Worm (Caenorhabditis elegans) whole organism, L4 larva: ENCODE results near the gene fbxa-37.

Experiments used
- F26F4.8 ChIP-seq: fragments of 200-800 bp; sonication (Bioruptor generic); conservative IDR thresholded peaks from 2 replicates; pipeline ENCODE4 v1.3.6; 2022; ENCODE audit warnings: missing genetic modification characterization, missing compliant biosample characterization
- F44E2.7 ChIP-seq: fragments of 200-800 bp; sonication (Bioruptor generic); IDR thresholded peaks from 2 replicates; pipeline ENCODE4 v2.1.2; 2022; ENCODE audit warnings: missing genetic modification characterization, missing compliant biosample characterization
- F49E8.2 ChIP-seq: sonication (generic microtip); optimal IDR thresholded peaks from 2 replicates; lab custom pipeline; 2016; ENCODE audit warnings: missing compliant biosample characterization, mild to moderate bottlenecking, missing genetic modification characterization, borderline replicate concordance
- R02D3.7 ChIP-seq: fragments of 150-350 bp; sonication (generic microtip); optimal IDR thresholded peaks from 3 replicates; lab custom pipeline; 2014; ENCODE audit warnings: missing biosample characterization, missing genetic modification characterization
- Y105C5A.15 ChIP-seq: fragments of 200-800 bp; sonication (Bioruptor generic); IDR thresholded peaks from 2 replicates; pipeline ENCODE4 v1.3.6; 2022; ENCODE audit warnings: missing genetic modification characterization, missing compliant biosample characterization
- Y75B8A.6 ChIP-seq: fragments of 200-800 bp; sonication (Bioruptor generic); IDR thresholded peaks from 2 replicates; pipeline ENCODE4 v1.3.6; 2022; ENCODE audit warnings: missing genetic modification reagents, missing genetic modification characterization, missing compliant biosample characterization
- ZK337.2 ChIP-seq: fragments of 200-800 bp; sonication (Bioruptor generic); IDR thresholded peaks from 2 replicates; pipeline ENCODE4 v1.3.6; 2022; ENCODE audit warnings: missing genetic modification reagents, missing genetic modification characterization, missing compliant biosample characterization
- aha-1 ChIP-seq: fragments of 150-350 bp; peaks from one replicate; lab custom pipeline; 2014; ENCODE audit warnings: missing biosample characterization, missing genetic modification characterization
- ama-1 ChIP-seq: fragments of 150-350 bp; optimal IDR thresholded peaks from 2 replicates; lab custom pipeline; 2014; ENCODE audit warnings: inconsistent platforms, mixed read lengths
- ceh-28 ChIP-seq: fragments of 150-350 bp; optimal IDR thresholded peaks from 2 replicates; lab custom pipeline; 2014; ENCODE audit warnings: missing biosample characterization, missing genetic modification reagents, missing genetic modification characterization
- ceh-32 ChIP-seq: sonication (generic microtip); optimal IDR thresholded peaks from 2 replicates; lab custom pipeline; 2016; ENCODE audit warnings: mild to moderate bottlenecking, missing genetic modification characterization, missing compliant biosample characterization; ENCODE audit not compliant: poor library complexity
- ceh-82 ChIP-seq: sonication (generic microtip); optimal IDR thresholded peaks from 2 replicates; lab custom pipeline; 2017; ENCODE audit warnings: missing biosample characterization, missing genetic modification characterization
- ctbp-1 ChIP-seq: fragments of 200-800 bp; sonication (Bioruptor generic); IDR thresholded peaks from 2 replicates; pipeline ENCODE4 v1.3.6; 2022; ENCODE audit warnings: missing genetic modification reagents, missing genetic modification characterization, missing compliant biosample characterization
- daf-16 ChIP-seq, 3 experiments: sonication (generic microtip); optimal IDR thresholded peaks; 2 replicates each; lab custom pipeline; 2016 to 2017; ENCODE audit warnings: missing genetic modification characterization in 3 of 3, missing genetic modification reagents in 3 of 3, mild to moderate bottlenecking in 2 of 3, missing compliant biosample characterization in 2 of 3, missing biosample characterization in 1 of 3, moderate library complexity in 1 of 3
- dmd-6 ChIP-seq: fragments of 200-800 bp; sonication (Bioruptor generic); IDR thresholded peaks from 2 replicates; pipeline ENCODE4 v1.3.6; 2022; ENCODE audit warnings: missing genetic modification reagents, missing genetic modification characterization, missing compliant biosample characterization
- dmd-9 ChIP-seq: fragments of 200-800 bp; sonication (Bioruptor generic); IDR thresholded peaks from 2 replicates; pipeline ENCODE4 v1.3.6; 2022; ENCODE audit warnings: missing genetic modification reagents, missing genetic modification characterization, missing compliant biosample characterization
- dve-1 ChIP-seq: sonication (generic microtip); optimal IDR thresholded peaks from 2 replicates; lab custom pipeline; 2017; ENCODE audit warnings: antibody characterized with exemption, mild to moderate bottlenecking, missing genetic modification characterization, missing compliant biosample characterization; ENCODE audit not compliant: insufficient read depth
- egl-43 ChIP-seq: fragments of 200-800 bp; sonication (Bioruptor generic); IDR thresholded peaks from 2 replicates; pipeline ENCODE4 v1.3.6; 2022; ENCODE audit warnings: missing genetic modification reagents, missing genetic modification characterization, missing compliant biosample characterization
- fkh-10 ChIP-seq: fragments of 150-350 bp; optimal IDR thresholded peaks from 2 replicates; lab custom pipeline; 2014; ENCODE audit warnings: missing biosample characterization, missing genetic modification reagents, missing genetic modification characterization
- fos-1 ChIP-seq: fragments of 150-350 bp; optimal IDR thresholded peaks from 2 replicates; lab custom pipeline; 2014; ENCODE audit warnings: missing biosample characterization, missing genetic modification characterization
- gei-8 ChIP-seq: fragments of 200-800 bp; sonication (Bioruptor generic); optimal IDR thresholded peaks from 2 replicates; lab custom pipeline; 2018; ENCODE audit warnings: mild to moderate bottlenecking, missing genetic modification characterization, missing compliant biosample characterization
- hlh-11 ChIP-seq: fragments of 200-800 bp; sonication (Bioruptor generic); optimal IDR thresholded peaks from 2 replicates; lab custom pipeline; 2018; ENCODE audit warnings: mild to moderate bottlenecking, missing genetic modification characterization, missing compliant biosample characterization
- lin-1 ChIP-seq: fragments of 200-800 bp; sonication (Bioruptor generic); IDR thresholded peaks from 2 replicates; pipeline ENCODE4 v1.3.6; 2022; ENCODE audit warnings: missing genetic modification reagents, missing genetic modification characterization, missing compliant biosample characterization
- lin-38 ChIP-seq: fragments of 200-800 bp; sonication (Bioruptor generic); IDR thresholded peaks from 2 replicates; pipeline ENCODE4 v1.3.6; 2022; ENCODE audit warnings: missing genetic modification reagents, missing genetic modification characterization, missing compliant biosample characterization
- lsy-2 ChIP-seq, 2 experiments: fragments of 150-350 bp in 1 of 2; sonication (generic microtip) in 1 of 2; optimal IDR thresholded peaks; 2 replicates each; lab custom pipeline; 2014 to 2017; ENCODE audit warnings: missing biosample characterization in 2 of 2, missing genetic modification characterization in 2 of 2
- madf-5 ChIP-seq, 2 experiments: fragments of 200-800 bp; sonication (Bioruptor generic); IDR thresholded peaks; 2 replicates each; pipeline ENCODE4 v1.3.6; 2022; ENCODE audit warnings: missing compliant biosample characterization in 2 of 2, missing genetic modification characterization in 2 of 2
- mes-2 ChIP-seq: sonication (generic microtip); optimal IDR thresholded peaks from 2 replicates; lab custom pipeline; 2016; ENCODE audit warnings: missing genotype, mild to moderate bottlenecking, missing genetic modification characterization, missing compliant biosample characterization; ENCODE audit not compliant: poor library complexity, severe bottlenecking
- mxl-3 ChIP-seq: fragments of 200-800 bp; sonication (Bioruptor generic); optimal IDR thresholded peaks from 2 replicates; lab custom pipeline; 2018; ENCODE audit warnings: mild to moderate bottlenecking, missing genetic modification characterization, missing compliant biosample characterization
- nhr-102 ChIP-seq: sonication (generic microtip); optimal IDR thresholded peaks from 2 replicates; lab custom pipeline; 2016; ENCODE audit warnings: mild to moderate bottlenecking, missing genetic modification characterization, moderate library complexity, missing compliant biosample characterization
- nhr-11 ChIP-seq: fragments of 150-350 bp; optimal IDR thresholded peaks from 2 replicates; lab custom pipeline; 2014; ENCODE audit warnings: missing biosample characterization, missing genetic modification characterization
- nhr-111 ChIP-seq: fragments of 200-800 bp; sonication (Bioruptor generic); optimal IDR thresholded peaks from 2 replicates; lab custom pipeline; 2018; ENCODE audit warnings: mild to moderate bottlenecking, missing genetic modification characterization, missing compliant biosample characterization
- nhr-237 ChIP-seq: sonication (generic microtip); optimal IDR thresholded peaks from 2 replicates; lab custom pipeline; 2017; ENCODE audit warnings: missing biosample characterization, missing genetic modification characterization
- nhr-42 ChIP-seq: fragments of 200-800 bp; sonication (Bioruptor generic); IDR thresholded peaks from 2 replicates; pipeline ENCODE4 v1.3.6; 2022; ENCODE audit warnings: missing genetic modification characterization, missing compliant biosample characterization
- pqm-1 ChIP-seq: sonication (generic microtip); optimal IDR thresholded peaks from 2 replicates; lab custom pipeline; 2017; ENCODE audit warnings: missing biosample characterization, missing genetic modification characterization
- rbr-2 ChIP-seq: sonication (generic microtip); optimal IDR thresholded peaks from 2 replicates; lab custom pipeline; 2016; ENCODE audit warnings: missing genotype, missing genetic modification characterization, missing compliant biosample characterization
- saeg-2 ChIP-seq: fragments of 200-800 bp; sonication (Bioruptor generic); IDR thresholded peaks from 2 replicates; pipeline ENCODE4 v1.3.6; 2022; ENCODE audit warnings: missing genetic modification reagents, missing genetic modification characterization, missing compliant biosample characterization
- sdz-12 ChIP-seq: fragments of 200-800 bp; sonication (Bioruptor generic); optimal IDR thresholded peaks from 2 replicates; lab custom pipeline; 2018; ENCODE audit warnings: mild to moderate bottlenecking, missing genetic modification characterization, missing compliant biosample characterization
- skn-1 ChIP-seq: fragments of 150-350 bp; optimal IDR thresholded peaks from 2 replicates; lab custom pipeline; 2014; ENCODE audit warnings: missing biosample characterization, missing genetic modification characterization
- tag-97 ChIP-seq: fragments of 200-800 bp; sonication (Bioruptor generic); IDR thresholded peaks from 2 replicates; pipeline ENCODE4 v1.3.6; 2022; ENCODE audit warnings: missing genetic modification characterization, missing compliant biosample characterization
- unc-62 ChIP-seq, 3 experiments: fragments of 150-350 bp in 1 of 3; sonication (generic microtip); optimal IDR thresholded peaks in 2 of 3; peaks in 1 of 3; 1 replicate in 1 of 3; 2 replicates in 2 of 3; lab custom pipeline; 2014 to 2017; ENCODE audit warnings: missing biosample characterization in 3 of 3, missing genetic modification characterization in 3 of 3, missing genetic modification reagents in 3 of 3, missing genotype in 1 of 3
- vab-7 ChIP-seq: fragments of 200-800 bp; sonication (Bioruptor generic); IDR thresholded peaks from 2 replicates; pipeline ENCODE4 v1.3.6; 2022; ENCODE audit warnings: missing genetic modification reagents, missing genetic modification characterization, missing compliant biosample characterization
- zag-1 ChIP-seq: fragments of 150-350 bp; optimal IDR thresholded peaks from 2 replicates; lab custom pipeline; 2014; ENCODE audit warnings: missing biosample characterization, missing genetic modification characterization
- zfp-3 ChIP-seq: fragments of 200-800 bp; sonication (Bioruptor generic); conservative IDR thresholded peaks from 2 replicates; pipeline ENCODE4 v1.3.6; 2022; ENCODE audit warnings: missing genetic modification reagents, missing genetic modification characterization, missing compliant biosample characterization
- zip-2 ChIP-seq: fragments of 150-350 bp; optimal IDR thresholded peaks from 2 replicates; lab custom pipeline; 2014; ENCODE audit warnings: missing biosample characterization, missing genetic modification characterization
- ztf-7 ChIP-seq: fragments of 150-350 bp; optimal IDR thresholded peaks from 2 replicates; lab custom pipeline; 2014; ENCODE audit warnings: missing biosample characterization, missing genetic modification characterization

fbxa-37 gene

DNA sequence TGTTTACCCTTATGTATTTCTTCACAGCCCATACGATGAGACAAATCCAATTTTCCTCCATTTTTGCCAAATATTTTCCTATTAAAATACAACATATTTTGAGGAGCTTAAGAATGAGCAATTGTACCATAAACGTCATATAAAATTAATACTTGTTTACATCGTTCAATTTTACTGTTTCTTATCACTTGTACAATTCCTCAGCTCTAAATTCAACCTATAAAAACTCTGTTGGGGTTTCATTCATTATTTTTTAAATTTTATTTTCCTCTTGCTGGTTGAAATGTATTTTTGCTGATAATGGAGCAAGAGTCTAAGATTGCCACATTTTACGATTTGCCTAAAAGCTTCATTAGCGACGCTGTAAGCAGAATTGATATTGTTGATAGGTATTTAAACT, 18.6 kb downstream of the fbxa-37 start, which contains the start of gene fbxa-75:
Gene fbxa-75 (plus strand): TSS at position 301 of the 400 bp plus-strand sequence.
- TF ChIP-seq sdz-12 (GFP tag; lab: Kevin White, UChicago) (no peak), ztf-7 (tag; lab: Kevin White, UChicago) (no peak), unc-62 (GFP tag; optimal IDR thresholded peaks at IDR 0.05 in 1 of 2; lab: Kevin White, UChicago) (peak in 1 of 2 experiments; percentile 16), unc-62 (tag; optimal IDR thresholded peaks at IDR 0.05; lab: Kevin White, UChicago) (no peak), nhr-111 (GFP tag; lab: Kevin White, UChicago) (no peak)

DNA sequence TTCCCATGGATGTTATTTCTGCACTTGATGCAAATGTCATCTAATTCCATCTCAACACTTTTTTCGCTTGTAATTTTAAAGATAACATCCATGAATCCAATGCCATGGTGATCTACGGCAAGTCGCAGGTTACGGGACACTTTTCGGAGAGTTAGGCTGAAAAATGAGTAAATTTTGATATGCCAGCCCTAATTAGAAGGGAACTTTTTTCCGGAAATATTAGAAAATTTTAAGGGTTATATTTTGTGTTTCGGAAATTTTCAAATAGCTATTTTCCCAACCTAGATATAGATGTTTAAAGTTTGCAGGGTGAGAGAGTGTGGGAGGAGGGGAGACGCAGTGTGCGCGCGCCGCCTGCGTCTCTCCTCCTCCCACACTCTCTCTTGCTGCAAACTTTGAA, 22.5 kb downstream of the fbxa-37 start:
- TF ChIP-seq unc-62 (GFP tag; optimal IDR thresholded peaks at IDR 0.05 in 1 of 2; lab: Kevin White, UChicago) (peak in 1 of 2 experiments; percentile 77), unc-62 (tag; optimal IDR thresholded peaks at IDR 0.05; lab: Kevin White, UChicago) (no peak), aha-1 (tag; lab: Kevin White, UChicago) (peak; percentile 23), R02D3.7 (tag; lab: Kevin White, UChicago) (no peak), Y75B8A.6 (no peak)
- TF ChIP-seq, all 104 proteins: peak for 2

DNA sequence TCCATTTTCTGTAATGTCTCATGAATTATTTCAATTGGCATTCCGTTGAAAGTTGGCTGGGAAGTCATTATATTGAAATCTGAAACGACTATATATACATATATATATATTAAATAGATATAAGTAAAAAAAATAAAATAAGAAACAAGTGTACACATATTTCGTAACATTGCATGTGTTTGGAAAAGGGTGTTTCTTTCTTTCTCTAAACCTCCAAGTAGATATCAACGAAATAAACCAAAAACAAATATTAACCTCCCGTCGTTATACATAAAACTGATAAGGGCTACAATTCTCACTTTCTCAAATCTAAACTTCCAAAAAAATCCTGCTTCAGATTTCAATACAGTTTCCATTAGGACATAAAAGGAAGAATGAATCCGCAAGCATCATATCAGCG, 23.4 kb downstream of the fbxa-37 start, which contains the start of gene fbxa-79:
Gene fbxa-79 (minus strand): TSS at position 86 of the 400 bp plus-strand sequence.
- TF ChIP-seq F26F4.8 (GFP tag; lab: Robert Waterston, UW) (no peak), ztf-7 (tag; lab: Kevin White, UChicago) (peak; percentile 66), lin-38 (no peak), ceh-82 (tag; lab: Kevin White, UChicago) (no peak), nhr-42 (GFP tag; lab: Robert Waterston, UW) (no peak), ceh-28 (tag; lab: Kevin White, UChicago) (no peak), nhr-237 (tag; lab: Kevin White, UChicago) (no peak), ama-1 (lab: Kevin White, UChicago) (no peak), gei-8 (no peak), lin-1 (GFP tag; lab: Robert Waterston, UW) (no peak), nhr-102 (no peak), rbr-2 (no peak), fkh-10 (GFP tag; lab: Kevin White, UChicago) (no peak), tag-97 (no peak), vab-7 (no peak), Y105C5A.15 (GFP tag; lab: Robert Waterston, UW) (no peak), sdz-12 (GFP tag; lab: Kevin White, UChicago) (no peak), saeg-2 (GFP tag; lab: Robert Waterston, UW) (no peak), nhr-11 (tag; lab: Kevin White, UChicago) (no peak), ceh-32 (tag; lab: Kevin White, UChicago) (no peak), dmd-9 (no peak), dve-1 (tag; lab: Kevin White, UChicago) (peak; percentile 38), madf-5 (GFP tag; IDR thresholded peaks at IDR 0.05; lab: Robert Waterston, UW) (no peak), fos-1 (tag; lab: Kevin White, UChicago) (no peak), ctbp-1 (GFP tag; lab: Robert Waterston, UW) (no peak), mes-2 (tag; lab: Kevin White, UChicago) (no peak), daf-16 (GFP tag; optimal IDR thresholded peaks at IDR 0.05; lab: Kevin White, UChicago) (no peak), daf-16 (tag; optimal IDR thresholded peaks at IDR 0.05; lab: Kevin White, UChicago) (peak; percentile 71), dmd-6 (GFP tag; lab: Robert Waterston, UW) (peak; percentile 22; the same call in 1 of the 2 replicates), zip-2 (peak; percentile 91), aha-1 (tag; lab: Kevin White, UChicago) (peak; percentile 1), pqm-1 (tag; lab: Kevin White, UChicago) (peak; percentile 86), mxl-3 (GFP tag; lab: Kevin White, UChicago) (no peak), hlh-11 (tag; lab: Kevin White, UChicago) (peak; percentile 31), skn-1 (tag; lab: Kevin White, UChicago) (no peak), F49E8.2 (tag; lab: Kevin White, UChicago) (no peak), ZK337.2 (GFP tag; lab: Robert Waterston, UW) (no peak), lsy-2 (tag; optimal IDR thresholded peaks at IDR 0.05; lab: Kevin White, UChicago) (no peak), unc-62 (GFP tag; optimal IDR thresholded peaks at IDR 0.05 in 1 of 2; lab: Kevin White, UChicago) (peak in 1 of 2 experiments; percentile 25), unc-62 (tag; optimal IDR thresholded peaks at IDR 0.05; lab: Kevin White, UChicago) (no peak), zag-1 (tag; lab: Kevin White, UChicago) (no peak), egl-43 (no peak), F44E2.7 (no peak), zfp-3 (GFP tag; lab: Robert Waterston, UW) (no peak), nhr-111 (GFP tag; lab: Kevin White, UChicago) (no peak)
